Worm (Caenorhabditis elegans) whole organism, L4 larva: ENCODE measurements around the gene C45G9.4.
A peak's percentile ranks its signal among the peaks of the same experiment; 100 is the strongest.

Source experiments
- F26F4.8 ChIP-seq: fragments of 200-800 bp; sonication (Bioruptor generic); conservative IDR thresholded peaks from 2 replicates; pipeline ENCODE4 v1.3.6; 2022; ENCODE audit warnings: missing genetic modification characterization, missing compliant biosample characterization
- Y5F2A.4 ChIP-seq: fragments of 200-800 bp; sonication (Bioruptor generic); optimal IDR thresholded peaks from 2 replicates; lab custom pipeline; 2018; ENCODE audit warnings: mild to moderate bottlenecking, missing genetic modification characterization, missing compliant biosample characterization
- ZK337.2 ChIP-seq: fragments of 200-800 bp; sonication (Bioruptor generic); IDR thresholded peaks from 2 replicates; pipeline ENCODE4 v1.3.6; 2022; ENCODE audit warnings: missing genetic modification reagents, missing genetic modification characterization, missing compliant biosample characterization
- aha-1 ChIP-seq: fragments of 150-350 bp; peaks from one replicate; lab custom pipeline; 2014; ENCODE audit warnings: missing biosample characterization, missing genetic modification characterization
- attf-4 ChIP-seq: sonication (generic microtip); optimal IDR thresholded peaks from 3 replicates; lab custom pipeline; 2017; ENCODE audit warnings: missing biosample characterization, missing genetic modification characterization
- cey-2 ChIP-seq: sonication (generic microtip); optimal IDR thresholded peaks from 3 replicates; lab custom pipeline; 2017; ENCODE audit warnings: missing genetic modification characterization, mild to moderate bottlenecking, missing compliant biosample characterization, antibody characterized with exemption, borderline replicate concordance; ENCODE audit not compliant: insufficient read depth
- daf-16 ChIP-seq, 3 experiments: sonication (generic microtip); optimal IDR thresholded peaks; 2 replicates each; lab custom pipeline; 2016 to 2017; ENCODE audit warnings: missing genetic modification characterization in 3 of 3, missing genetic modification reagents in 3 of 3, mild to moderate bottlenecking in 2 of 3, missing compliant biosample characterization in 2 of 3, missing biosample characterization in 1 of 3, moderate library complexity in 1 of 3
- daf-19 ChIP-seq: fragments of 200-800 bp; sonication (Bioruptor generic); conservative IDR thresholded peaks from 2 replicates; pipeline ENCODE4 v1.3.6; 2022; ENCODE audit warnings: missing genetic modification characterization, missing compliant biosample characterization
- daf-8 ChIP-seq: fragments of 200-800 bp; sonication (Bioruptor generic); IDR thresholded peaks from 2 replicates; pipeline ENCODE4 v1.3.6; 2022; ENCODE audit warnings: missing genetic modification characterization, missing compliant biosample characterization
- dmd-8 ChIP-seq: fragments of 200-800 bp; sonication (Bioruptor generic); IDR thresholded peaks from 2 replicates; pipeline ENCODE4 v1.3.6; 2022; ENCODE audit warnings: missing genetic modification characterization, missing compliant biosample characterization
- dpl-1 ChIP-seq: fragments of 150-350 bp; optimal IDR thresholded peaks from 2 replicates; lab custom pipeline; 2014; ENCODE audit warnings: missing biosample characterization, missing genetic modification reagents, missing genetic modification characterization
- dve-1 ChIP-seq: sonication (generic microtip); optimal IDR thresholded peaks from 2 replicates; lab custom pipeline; 2017; ENCODE audit warnings: antibody characterized with exemption, mild to moderate bottlenecking, missing genetic modification characterization, missing compliant biosample characterization; ENCODE audit not compliant: insufficient read depth
- egl-27 ChIP-seq: sonication (generic microtip); optimal IDR thresholded peaks from 3 replicates; lab custom pipeline; 2017; ENCODE audit warnings: missing biosample characterization, missing genetic modification reagents, missing genetic modification characterization
- egl-43 ChIP-seq: fragments of 200-800 bp; sonication (Bioruptor generic); IDR thresholded peaks from 2 replicates; pipeline ENCODE4 v1.3.6; 2022; ENCODE audit warnings: missing genetic modification reagents, missing genetic modification characterization, missing compliant biosample characterization
- hif-1 ChIP-seq, 2 experiments: sonication (generic microtip); optimal IDR thresholded peaks; 2 replicates each; lab custom pipeline; 2016 to 2017; ENCODE audit warnings: missing compliant biosample characterization in 2 of 2, missing genetic modification characterization in 2 of 2, missing genetic modification reagents in 2 of 2, missing genotype in 2 of 2, mild to moderate bottlenecking in 1 of 2
- hlh-11 ChIP-seq: fragments of 200-800 bp; sonication (Bioruptor generic); optimal IDR thresholded peaks from 2 replicates; lab custom pipeline; 2018; ENCODE audit warnings: mild to moderate bottlenecking, missing genetic modification characterization, missing compliant biosample characterization
- jun-1 ChIP-seq: fragments of 150-350 bp; optimal IDR thresholded peaks from 2 replicates; lab custom pipeline; 2014; ENCODE audit warnings: missing biosample characterization, missing genetic modification reagents, missing genetic modification characterization
- lin-38 ChIP-seq: fragments of 200-800 bp; sonication (Bioruptor generic); IDR thresholded peaks from 2 replicates; pipeline ENCODE4 v1.3.6; 2022; ENCODE audit warnings: missing genetic modification reagents, missing genetic modification characterization, missing compliant biosample characterization
- lsy-2 ChIP-seq, 2 experiments: fragments of 150-350 bp in 1 of 2; sonication (generic microtip) in 1 of 2; optimal IDR thresholded peaks; 2 replicates each; lab custom pipeline; 2014 to 2017; ENCODE audit warnings: missing biosample characterization in 2 of 2, missing genetic modification characterization in 2 of 2
- mdl-1 ChIP-seq, 2 experiments: fragments of 150-350 bp in 1 of 2; sonication (generic microtip) in 1 of 2; optimal IDR thresholded peaks; 2 replicates each; lab custom pipeline; 2014 to 2017; ENCODE audit warnings: missing biosample characterization in 2 of 2, missing genetic modification characterization in 2 of 2
- mdt-29 ChIP-seq: fragments of 200-800 bp; sonication (Bioruptor generic); IDR thresholded peaks from 2 replicates; pipeline ENCODE4 v1.3.6; 2022; ENCODE audit warnings: missing genetic modification reagents, missing genetic modification characterization, missing compliant biosample characterization
- mep-1 ChIP-seq: fragments of 150-350 bp; sonication (generic microtip); optimal IDR thresholded peaks from 3 replicates; lab custom pipeline; 2014; ENCODE audit warnings: missing biosample characterization, missing genetic modification characterization
- mes-2 ChIP-seq: sonication (generic microtip); optimal IDR thresholded peaks from 2 replicates; lab custom pipeline; 2016; ENCODE audit warnings: missing genotype, mild to moderate bottlenecking, missing genetic modification characterization, missing compliant biosample characterization; ENCODE audit not compliant: poor library complexity, severe bottlenecking
- nhr-25 ChIP-seq: sonication (generic microtip); optimal IDR thresholded peaks from 2 replicates; lab custom pipeline; 2017; ENCODE audit warnings: missing genetic modification characterization, mild to moderate bottlenecking, missing compliant biosample characterization, antibody characterized with exemption, moderate library complexity, borderline replicate concordance; ENCODE audit not compliant: insufficient read depth
- nhr-28 ChIP-seq: fragments of 150-350 bp; optimal IDR thresholded peaks from 2 replicates; lab custom pipeline; 2014; ENCODE audit warnings: missing biosample characterization, missing genetic modification characterization
- nhr-77 ChIP-seq: fragments of 150-350 bp; optimal IDR thresholded peaks from 2 replicates; lab custom pipeline; 2014; ENCODE audit warnings: missing biosample characterization, missing genetic modification characterization
- pha-4 ChIP-seq, 2 experiments: fragments of 150-350 bp in 1 of 2; fragments of 200-800 bp in 1 of 2; sonication (Bioruptor generic) in 1 of 2; IDR thresholded peaks in 1 of 2; optimal IDR thresholded peaks in 1 of 2; 2 replicates each; pipeline versions ENCODE4 v1.3.6 to Lab custom; 2014 to 2022; ENCODE audit warnings: missing genetic modification characterization in 2 of 2, missing genetic modification reagents in 2 of 2, missing biosample characterization in 1 of 2, missing compliant biosample characterization in 1 of 2
- set-16 ChIP-seq: fragments of 200-800 bp; sonication (Bioruptor generic); IDR thresholded peaks from 2 replicates; pipeline ENCODE4 v1.3.6; 2022; ENCODE audit warnings: missing genetic modification reagents, missing genetic modification characterization, missing compliant biosample characterization
- snpc-4 ChIP-seq: fragments of 150-350 bp; optimal IDR thresholded peaks from 2 replicates; lab custom pipeline; 2014; ENCODE audit warnings: missing biosample characterization, missing genetic modification characterization
- unc-130 ChIP-seq: sonication (generic microtip); optimal IDR thresholded peaks from 2 replicates; lab custom pipeline; 2016; ENCODE audit warnings: missing genetic modification reagents, missing genetic modification characterization, missing compliant biosample characterization
- unc-62 ChIP-seq, 3 experiments: fragments of 150-350 bp in 1 of 3; sonication (generic microtip); optimal IDR thresholded peaks in 2 of 3; peaks in 1 of 3; 1 replicate in 1 of 3; 2 replicates in 2 of 3; lab custom pipeline; 2014 to 2017; ENCODE audit warnings: missing biosample characterization in 3 of 3, missing genetic modification characterization in 3 of 3, missing genetic modification reagents in 3 of 3, missing genotype in 1 of 3
- zfp-2 ChIP-seq: sonication (generic microtip); optimal IDR thresholded peaks from 2 replicates; lab custom pipeline; 2016; ENCODE audit warnings: mild to moderate bottlenecking, missing genetic modification characterization, missing compliant biosample characterization

C45G9.4 gene

ce11 chrIII:5099500-5099899, 37.0 kb downstream of the C45G9.4 start (continued):
- TF ChIP-seq hif-1 (tag; optimal IDR thresholded peaks at IDR 0.05; lab: Kevin White, UChicago) = peak; percentile 17 to 57

- peak; percentile 40 for TF ChIP-seq aha-1 (tag; lab: Kevin White, UChicago)
- no peak for TF ChIP-seq attf-4 (tag; lab: Kevin White, UChicago)
- peak; percentile 91 for TF ChIP-seq lin-38 (GFP tag; lab: Robert Waterston, UW)
- peak; percentile 21 for TF ChIP-seq nhr-77 (tag; lab: Kevin White, UChicago)
- TF ChIP-seq hlh-11 (tag; lab: Kevin White, UChicago) = peak; percentile 5
- peak in 1 of 2 experiments; percentile 60 for TF ChIP-seq unc-62 (GFP tag; optimal IDR thresholded peaks at IDR 0.05 in 1 of 2; lab: Kevin White, UChicago)
- no peak for TF ChIP-seq unc-62 (tag; optimal IDR thresholded peaks at IDR 0.05; lab: Kevin White, UChicago)
- no peak for TF ChIP-seq set-16 (GFP tag; lab: Robert Waterston, UW)
- TF ChIP-seq hif-1 (tag; optimal IDR thresholded peaks at IDR 0.05; lab: Kevin White, UChicago) = peak in 1 of 2 experiments; percentile 4
- peak in 1 of 2 experiments; percentile 63 for TF ChIP-seq lsy-2 (tag; optimal IDR thresholded peaks at IDR 0.05; lab: Kevin White, UChicago)
- peak; percentile 40 for TF ChIP-seq dpl-1
- TF ChIP-seq mep-1 = peak; percentile 35
- no peak for TF ChIP-seq mdt-29 (GFP tag; lab: Robert Waterston, UW)
- TF ChIP-seq daf-16 (GFP tag; optimal IDR thresholded peaks at IDR 0.05; lab: Kevin White, UChicago) = no peak
- peak; percentile 4 for TF ChIP-seq daf-16 (tag; optimal IDR thresholded peaks at IDR 0.05; lab: Kevin White, UChicago)
- no peak for TF ChIP-seq cey-2
- TF ChIP-seq nhr-28 (tag; lab: Kevin White, UChicago) = peak; percentile 18
- peak; percentile 93 for TF ChIP-seq mes-2 (tag; lab: Kevin White, UChicago)
- TF ChIP-seq unc-130 (GFP tag; lab: Kevin White, UChicago) = peak; percentile 10
Observed at ce11 chrIII:5102616-5103015, 40.1 kb downstream of the C45G9.4 start, which contains the start of gene F54D8.6. Gene F54D8.6, plus strand, starts transcription at chrIII:5102985.

- TF ChIP-seq mdl-1 (tag; optimal IDR thresholded peaks at IDR 0.05; lab: Kevin White, UChicago) (no peak), ZK337.2 (GFP tag; lab: Robert Waterston, UW) (no peak), set-16 (GFP tag; lab: Robert Waterston, UW) (peak; percentile 87), dmd-8 (GFP tag; lab: Robert Waterston, UW) (0 out of 2 replicates have a peak, but pooled peaks have one; percentile 45)
Observed at ce11 chrIII:5105485-5105884, 43.0 kb downstream of the C45G9.4 start.

ce11 chrIII:5106893-5107471, 44.5 kb downstream of the C45G9.4 start, which contains the start of gene dpy-17:
Gene dpy-17, plus strand, starts transcription at chrIII:5107330.
- TF ChIP-seq zfp-2 (tag; lab: Kevin White, UChicago) = no peak
- no peak for TF ChIP-seq jun-1 (tag; lab: Kevin White, UChicago)
- no peak for TF ChIP-seq F26F4.8
- no peak for TF ChIP-seq dve-1 (tag; lab: Kevin White, UChicago)
- no peak for TF ChIP-seq aha-1 (tag; lab: Kevin White, UChicago)
- no peak for TF ChIP-seq egl-27 (tag; lab: Kevin White, UChicago)
- no peak for TF ChIP-seq pha-4 (GFP tag; IDR thresholded peaks at IDR 0.05; lab: Robert Waterston, UW)
- TF ChIP-seq pha-4 (tag; optimal IDR thresholded peaks at IDR 0.05; lab: Kevin White, UChicago) = no peak
- TF ChIP-seq egl-43 (GFP tag; lab: Robert Waterston, UW) = no peak
- TF ChIP-seq daf-8 (GFP tag; lab: Robert Waterston, UW) = no peak
- TF ChIP-seq daf-19 (GFP tag; lab: Robert Waterston, UW) = no peak
- no peak for TF ChIP-seq nhr-25
- no peak for TF ChIP-seq Y5F2A.4 (GFP tag; lab: Kevin White, UChicago)
- TF ChIP-seq snpc-4 (tag; lab: Kevin White, UChicago) = no peak
